Worm (Caenorhabditis elegans): ENCODE results near the gene asm-3.

The asm-3 gene

DNA sequence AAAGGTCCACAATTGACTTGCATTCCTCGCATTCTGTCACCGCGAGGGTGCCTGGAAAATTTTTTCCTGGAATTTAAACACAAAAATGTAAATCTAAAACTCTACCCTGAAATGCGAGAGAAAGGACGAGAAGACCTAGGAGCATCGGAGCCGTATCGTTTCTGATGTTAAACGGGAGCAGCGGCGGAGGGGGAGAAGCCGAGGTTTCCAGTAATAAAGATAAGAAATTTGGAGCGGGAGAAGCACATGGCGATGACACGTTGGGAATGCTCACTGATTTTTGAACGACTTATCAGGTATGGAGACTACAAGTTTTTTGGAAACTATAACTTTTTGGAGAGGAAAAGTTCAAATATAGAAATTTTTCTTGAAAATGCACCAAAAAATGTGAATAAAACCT lies at the start of gene asm-3:
asm-3 (minus strand) TSS at position 215 of the 400 bp plus-strand sequence.
- no peak for TF ChIP-seq pha-4 (tag; optimal IDR thresholded peaks at IDR 0.05)
- TF ChIP-seq unc-39 (tag; optimal IDR thresholded peaks at IDR 0.05): no peak
- no peak for TF ChIP-seq flh-1 (GFP tag; optimal IDR thresholded peaks at IDR 0.05)

- TF ChIP-seq unc-39 (tag; optimal IDR thresholded peaks at IDR 0.05) (no peak), ceh-39 (tag; optimal IDR thresholded peaks at IDR 0.05) (no peak), mls-2 (tag; optimal IDR thresholded peaks at IDR 0.05) (no peak), nhr-28 (tag; optimal IDR thresholded peaks at IDR 0.05) (no peak), ceh-43 (GFP tag; optimal IDR thresholded peaks at IDR 0.05) (no peak), blmp-1 (tag; optimal IDR thresholded peaks at IDR 0.05) (no peak), ztf-11 (tag; optimal IDR thresholded peaks at IDR 0.05) (no peak), pha-4 (tag; optimal IDR thresholded peaks at IDR 0.05) (no peak)
Measured at ce11 chrIV:572487-572886, 48.9 kb upstream of the asm-3 start, which contains the start of gene gex-2. gex-2 (plus strand) TSS chrIV:572769.

ce11 chrIV:570799-571300 lies 47.2 kb upstream of the asm-3 start, which contains the start of gene F56A11.5:
F56A11.5 (minus strand) TSS chrIV:570849.
- TF ChIP-seq nhr-76 (tag; optimal IDR thresholded peaks at IDR 0.05) (no peak), lsy-2 (tag; optimal IDR thresholded peaks at IDR 0.05) (no peak), ceh-39 (tag; optimal IDR thresholded peaks at IDR 0.05) (no peak), drap-1 (GFP tag; optimal IDR thresholded peaks at IDR 0.05) (no peak), nhr-237 (tag; optimal IDR thresholded peaks at IDR 0.05) (no peak), lin-13 (tag; optimal IDR thresholded peaks at IDR 0.05) (no peak), ztf-11 (tag; optimal IDR thresholded peaks at IDR 0.05) (no peak), snpc-4 (tag; optimal IDR thresholded peaks at IDR 0.05) (no peak), lin-32 (GFP tag; optimal IDR thresholded peaks at IDR 0.05) (no peak), mab-5 (tag; optimal IDR thresholded peaks at IDR 0.05) (no peak), nhr-2 (tag; optimal IDR thresholded peaks at IDR 0.05) (no peak), M03D4.4 (tag; optimal IDR thresholded peaks at IDR 0.05) (no peak), mep-1 (tag; optimal IDR thresholded peaks at IDR 0.05) (no peak), flh-1 (GFP tag; optimal IDR thresholded peaks at IDR 0.05) (no peak), sptf-1 (tag; optimal IDR thresholded peaks at IDR 0.05) (no peak)

ce11 chrIV:564000-564399 lies 40.4 kb upstream of the asm-3 start:
- no peak for TF ChIP-seq ceh-83 (GFP tag; optimal IDR thresholded peaks at IDR 0.05)
- TF ChIP-seq tbx-8 (GFP tag; optimal IDR thresholded peaks at IDR 0.05): no peak
- no peak for TF ChIP-seq lin-13 (tag; optimal IDR thresholded peaks at IDR 0.05)
- no peak for TF ChIP-seq zip-8 (tag; optimal IDR thresholded peaks at IDR 0.05)
- TF ChIP-seq drap-1 (GFP tag; optimal IDR thresholded peaks at IDR 0.05): no peak
- no peak for TF ChIP-seq ces-1 (GFP tag; optimal IDR thresholded peaks at IDR 0.05)
- no peak for TF ChIP-seq M03D4.4 (tag; optimal IDR thresholded peaks at IDR 0.05)
- TF ChIP-seq nhr-2 (tag; optimal IDR thresholded peaks at IDR 0.05): no peak
- TF ChIP-seq ham-2 (GFP tag; optimal IDR thresholded peaks at IDR 0.05): no peak
- no peak for TF ChIP-seq sem-2 (GFP tag; optimal IDR thresholded peaks at IDR 0.05)
- TF ChIP-seq lin-32 (GFP tag; optimal IDR thresholded peaks at IDR 0.05): no peak
- TF ChIP-seq unc-39 (tag; optimal IDR thresholded peaks at IDR 0.05): no peak
- TF ChIP-seq elt-3 (tag; optimal IDR thresholded peaks at IDR 0.05): no peak
- TF ChIP-seq unc-120 (tag; optimal IDR thresholded peaks at IDR 0.05; ENCODE audit: poor library complexity, severe bottlenecking): no peak
- no peak for TF ChIP-seq blmp-1 (tag; optimal IDR thresholded peaks at IDR 0.05)
- no peak for TF ChIP-seq sptf-1 (tag; optimal IDR thresholded peaks at IDR 0.05)

DNA sequence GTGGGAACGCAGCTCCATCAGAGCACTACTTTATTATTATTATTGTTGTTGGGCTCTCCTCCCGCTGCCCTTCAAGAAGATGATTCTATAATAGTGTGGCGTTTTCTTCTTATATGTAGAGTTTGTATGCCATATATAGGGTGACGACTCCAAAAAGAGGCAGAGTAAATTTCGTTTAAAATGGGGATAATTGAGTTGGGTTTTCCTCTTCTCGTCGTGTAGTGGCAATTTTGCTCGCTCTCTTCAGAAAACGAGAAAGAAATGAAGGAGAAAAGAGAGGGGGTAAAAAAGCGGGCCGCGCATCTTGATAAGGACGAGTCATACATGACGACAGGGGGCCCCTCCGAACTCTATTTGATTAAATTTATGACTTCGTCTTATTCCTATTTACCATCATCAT lies 39.8 kb upstream of the asm-3 start:
- TF ChIP-seq hlh-1 (tag; optimal IDR thresholded peaks at IDR 0.05): no peak
- TF ChIP-seq ces-1 (GFP tag; optimal IDR thresholded peaks at IDR 0.05): peak; percentile 97

- TF ChIP-seq hlh-1 (tag; optimal IDR thresholded peaks at IDR 0.05) (no peak), bed-3 (GFP tag; optimal IDR thresholded peaks at IDR 0.05) (no peak), snpc-4 (tag; optimal IDR thresholded peaks at IDR 0.05) (no peak), zip-8 (tag; optimal IDR thresholded peaks at IDR 0.05) (peak; percentile 91), ceh-83 (GFP tag; optimal IDR thresholded peaks at IDR 0.05) (peak; percentile 7)
Measured at ce11 chrIV:560780-561179, 37.2 kb upstream of the asm-3 start.

All from whole organism, mixed stage, embryonic.